Worm (Caenorhabditis elegans): ENCODE data around the gene tsn-1.

Gene tsn-1

DNA sequence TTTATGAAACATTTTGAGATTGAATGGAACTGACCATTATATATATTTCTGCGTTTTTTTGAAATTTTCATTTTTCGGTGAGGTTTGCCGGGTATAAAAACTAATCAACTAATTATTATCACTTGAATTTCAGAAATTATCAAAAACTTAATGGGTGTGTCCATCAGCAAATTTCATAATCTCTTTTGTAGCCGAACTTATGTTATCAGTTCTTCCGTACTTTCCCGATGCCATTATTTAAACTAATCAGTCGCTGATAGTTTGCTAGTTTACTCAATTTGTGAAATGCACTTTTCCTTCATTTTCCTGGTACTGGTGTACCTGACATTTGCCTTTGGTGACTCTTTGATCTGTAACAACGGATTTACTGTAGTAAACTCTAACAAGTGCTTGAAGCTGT is 32.4 kb upstream of the tsn-1 start:
- TF ChIP-seq sma-9 (GFP tag; optimal IDR thresholded peaks at IDR 0.05) (peak; percentile 77), sma-9 (tag; optimal IDR thresholded peaks at IDR 0.05) (no peak), nhr-12 (tag; optimal IDR thresholded peaks at IDR 0.05) (no peak), fos-1 (tag; optimal IDR thresholded peaks at IDR 0.05) (peak; percentile 96)

DNA sequence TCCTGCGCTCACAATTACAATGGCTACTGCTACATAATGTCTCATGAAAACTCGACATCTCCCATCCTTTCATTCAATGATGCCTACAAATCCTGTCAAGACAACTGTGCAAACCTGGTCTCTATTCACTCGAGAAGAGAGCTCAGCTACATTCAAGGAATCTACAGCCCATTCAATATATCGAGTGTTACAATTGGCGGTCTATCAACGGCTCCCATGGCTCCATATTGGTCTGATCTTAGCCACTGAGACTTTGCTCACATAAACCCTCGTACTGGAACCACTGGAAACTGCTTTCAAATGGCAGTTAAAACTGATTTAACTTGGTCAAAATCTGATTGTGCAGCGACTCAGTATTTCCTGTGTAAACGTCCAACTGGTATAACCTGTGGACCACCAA is 31.1 kb upstream of the tsn-1 start, which contains the start of gene T05A7.3:
Gene T05A7.3, plus strand, starts transcription at position 301 of the 400 bp plus-strand sequence.
- no peak for TF ChIP-seq unc-62 (GFP tag; optimal IDR thresholded peaks at IDR 0.05)
- no peak for TF ChIP-seq nhr-12 (tag; optimal IDR thresholded peaks at IDR 0.05)
- no peak for TF ChIP-seq zag-1 (tag; optimal IDR thresholded peaks at IDR 0.05)
- TF ChIP-seq gmeb-1 (tag; optimal IDR thresholded peaks at IDR 0.05), result no peak
- TF ChIP-seq skn-1 (tag; optimal IDR thresholded peaks at IDR 0.05), result no peak
- no peak for TF ChIP-seq ztf-1 (GFP tag; conservative IDR thresholded peaks at IDR 0.05)

DNA sequence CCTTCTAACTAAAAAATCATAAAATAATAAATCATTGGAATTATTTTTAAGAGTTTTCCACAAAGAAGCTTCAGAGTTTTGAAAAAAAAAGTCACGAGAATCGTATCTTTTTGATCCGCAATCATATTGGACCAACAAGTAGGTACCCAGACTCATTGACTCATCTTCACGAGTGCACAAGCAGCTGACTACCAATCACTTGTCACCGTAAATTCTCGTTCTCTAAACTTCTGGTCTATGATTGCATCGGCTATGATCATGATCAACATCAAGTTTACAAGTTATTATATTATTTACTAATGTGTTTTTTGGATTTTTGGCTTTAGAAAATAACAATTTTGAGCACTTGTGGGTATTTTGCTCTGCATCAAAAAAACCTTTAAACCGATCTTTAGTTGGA is 30.4 kb upstream of the tsn-1 start:
- TF ChIP-seq mdl-1 (tag; optimal IDR thresholded peaks at IDR 0.05) (no peak), nhr-129 (tag; optimal IDR thresholded peaks at IDR 0.05) (peak; percentile 39)

ce11 chrII:4677916-4678315 is 28.7 kb upstream of the tsn-1 start, which contains the start of gene T05A7.1:
TSS of gene T05A7.1 (plus strand) at chrII:4678216.
- no peak for TF ChIP-seq zag-1 (tag; optimal IDR thresholded peaks at IDR 0.05)
- no peak for TF ChIP-seq mdl-1 (tag; optimal IDR thresholded peaks at IDR 0.05)
- no peak for TF ChIP-seq lin-39 (tag; optimal IDR thresholded peaks at IDR 0.05)
- TF ChIP-seq ztf-4 (tag; optimal IDR thresholded peaks at IDR 0.05), result no peak
- no peak for TF ChIP-seq nhr-6 (tag; optimal IDR thresholded peaks at IDR 0.05)
- TF ChIP-seq ceh-16 (tag; optimal IDR thresholded peaks at IDR 0.05), result no peak
- no peak for TF ChIP-seq nhr-77 (tag; optimal IDR thresholded peaks at IDR 0.05)
- TF ChIP-seq R02D3.7 (tag; optimal IDR thresholded peaks at IDR 0.05), result no peak
- TF ChIP-seq snpc-4 (tag; optimal IDR thresholded peaks at IDR 0.05), result no peak
- TF ChIP-seq blmp-1 (tag; optimal IDR thresholded peaks at IDR 0.05; ENCODE audit: insufficient read depth), result no peak

ce11 chrII:4681391-4681790 is 25.2 kb upstream of the tsn-1 start, which contains the start of gene T05A7.7:
TSS of gene T05A7.7 (minus strand) at chrII:4681491.
- no peak for TF ChIP-seq mab-5 (tag; optimal IDR thresholded peaks at IDR 0.05)
- no peak for TF ChIP-seq ceh-82 (tag; optimal IDR thresholded peaks at IDR 0.05)
- TF ChIP-seq ztf-11 (tag; optimal IDR thresholded peaks at IDR 0.05), result no peak
- no peak for TF ChIP-seq peb-1 (tag; optimal IDR thresholded peaks at IDR 0.05)
- no peak for TF ChIP-seq nhr-12 (tag; optimal IDR thresholded peaks at IDR 0.05)
- TF ChIP-seq nhr-25 (tag; optimal IDR thresholded peaks at IDR 0.05), result no peak
- no peak for TF ChIP-seq ama-1 (optimal IDR thresholded peaks at IDR 0.05)

DNA sequence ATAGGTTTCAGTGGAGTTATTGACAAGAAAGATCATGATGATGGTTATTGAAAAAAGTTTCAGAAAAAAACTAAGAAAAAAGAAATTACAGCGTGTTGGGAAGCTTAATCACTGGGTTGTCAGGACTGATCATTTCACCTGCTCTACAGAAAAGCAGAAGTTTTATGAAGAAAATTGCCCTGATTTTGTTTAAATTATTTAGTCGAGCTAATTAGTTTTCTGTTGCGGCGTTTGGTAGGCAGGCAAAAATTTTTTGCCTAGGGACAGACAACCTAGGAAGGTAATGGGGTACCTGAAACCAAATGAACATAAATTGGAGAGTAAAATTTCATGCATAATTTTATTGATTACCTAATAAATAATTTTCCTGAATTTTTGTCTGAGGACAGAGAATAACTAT is 22.9 kb upstream of the tsn-1 start, which contains the start of gene sre-40:
Gene sre-40, minus strand, starts transcription at position 101 of the 400 bp plus-strand sequence.
- TF ChIP-seq mdl-1 (tag; optimal IDR thresholded peaks at IDR 0.05) (no peak), dmd-4 (tag; optimal IDR thresholded peaks at IDR 0.05) (no peak)

ce11 chrII:4684852-4685251 is 21.8 kb upstream of the tsn-1 start:
- TF ChIP-seq ceh-82 (tag; optimal IDR thresholded peaks at IDR 0.05) (no peak), peb-1 (tag; optimal IDR thresholded peaks at IDR 0.05) (no peak), sem-4 (tag; optimal IDR thresholded peaks at IDR 0.05) (no peak)

- TF ChIP-seq nhr-237 (tag; optimal IDR thresholded peaks at IDR 0.05) (no peak), nhr-25 (tag; optimal IDR thresholded peaks at IDR 0.05) (no peak), nhr-10 (tag; optimal IDR thresholded peaks at IDR 0.05) (no peak), sem-4 (tag; optimal IDR thresholded peaks at IDR 0.05) (no peak), zag-1 (tag; optimal IDR thresholded peaks at IDR 0.05) (no peak), lin-39 (tag; optimal IDR thresholded peaks at IDR 0.05) (no peak), fos-1 (tag; optimal IDR thresholded peaks at IDR 0.05) (no peak), sma-3 (GFP tag; optimal IDR thresholded peaks at IDR 0.05) (no peak), sma-9 (GFP tag; optimal IDR thresholded peaks at IDR 0.05) (no peak), sma-9 (tag; optimal IDR thresholded peaks at IDR 0.05) (no peak), ztf-11 (tag; optimal IDR thresholded peaks at IDR 0.05) (no peak), nhr-6 (tag; optimal IDR thresholded peaks at IDR 0.05) (no peak), unc-55 (GFP tag; optimal IDR thresholded peaks at IDR 0.05) (no peak), ceh-82 (tag; optimal IDR thresholded peaks at IDR 0.05) (no peak), dmd-4 (tag; optimal IDR thresholded peaks at IDR 0.05) (no peak), gmeb-1 (tag; optimal IDR thresholded peaks at IDR 0.05) (no peak), ama-1 (optimal IDR thresholded peaks at IDR 0.05) (no peak), snpc-4 (tag; optimal IDR thresholded peaks at IDR 0.05) (no peak), ceh-16 (tag; optimal IDR thresholded peaks at IDR 0.05) (no peak)
Observed at ce11 chrII:4686941-4687340, 19.7 kb upstream of the tsn-1 start, which contains the start of gene sre-39. TSS of gene sre-39 (plus strand) at chrII:4687241.

Data from whole organism, L2 larva.